Fruit fly (Drosophila melanogaster) whole organism, embryonic: ENCODE data around the gene CG7320.

Source experiments
- Adf1 ChIP-seq: fragments of 200-800 bp; sonication (Bioruptor generic); IDR thresholded peaks from 2 replicates; pipeline ENCODE4 v1.3.6; 2022; ENCODE audit warnings: missing biosample characterization, missing genetic modification characterization
- CG10565 ChIP-seq: fragments of 200-800 bp; sonication (Bioruptor generic); optimal IDR thresholded peaks from 3 replicates; lab custom pipeline; 2016; ENCODE audit warnings: missing biosample characterization, mild to moderate bottlenecking, missing genetic modification characterization
- CG10959 ChIP-seq: fragments of 200-800 bp; sonication (Bioruptor generic); IDR thresholded peaks from 2 replicates; pipeline ENCODE4 v1.3.6; 2022; ENCODE audit warnings: missing biosample characterization, missing genetic modification characterization
- CG11696 ChIP-seq: fragments of 200-800 bp; sonication (Bioruptor generic); IDR thresholded peaks from 2 replicates; pipeline ENCODE4 v1.3.6; 2022; ENCODE audit warnings: missing biosample characterization, missing genetic modification characterization
- CG12219 ChIP-seq: fragments of 200-800 bp; sonication (Bioruptor generic); optimal IDR thresholded peaks from 3 replicates; lab custom pipeline; 2018; ENCODE audit warnings: missing biosample characterization, mild to moderate bottlenecking, missing genetic modification characterization
- CG12744 ChIP-seq: fragments of 200-800 bp; sonication (Bioruptor generic); optimal IDR thresholded peaks from 2 replicates; lab custom pipeline; 2016; ENCODE audit warnings: missing biosample characterization, missing genetic modification characterization
- CG12769 ChIP-seq: fragments of 200-800 bp; sonication (Bioruptor generic); optimal IDR thresholded peaks from 2 replicates; lab custom pipeline; 2019; ENCODE audit warnings: missing biosample characterization, mild to moderate bottlenecking, missing genetic modification characterization, moderate library complexity
- CG14014 ChIP-seq: fragments of 200-800 bp; sonication (Bioruptor generic); IDR thresholded peaks from 2 replicates; pipeline ENCODE4 v1.3.6; 2022; ENCODE audit warnings: missing biosample characterization, missing genetic modification characterization
- CG14050 ChIP-seq: fragments of 200-800 bp; sonication (Bioruptor generic); IDR thresholded peaks from 3 replicates; pipeline ENCODE4 v1.3.6; 2022; ENCODE audit warnings: missing biosample characterization, missing genetic modification characterization
- CG2712 ChIP-seq: fragments of 200-800 bp; optimal IDR thresholded peaks from 3 replicates; lab custom pipeline; 2019; ENCODE audit warnings: missing biosample characterization, mild to moderate bottlenecking, missing genetic modification characterization, moderate library complexity
- CG3065 ChIP-seq: fragments of 200-800 bp; sonication (Bioruptor generic); optimal IDR thresholded peaks from 2 replicates; lab custom pipeline; 2016; ENCODE audit warnings: missing biosample characterization, missing genetic modification characterization
- CG3281 ChIP-seq: fragments of 200-800 bp; sonication (Bioruptor generic); optimal IDR thresholded peaks from 3 replicates; lab custom pipeline; 2017; ENCODE audit warnings: missing biosample characterization, mild to moderate bottlenecking, missing genetic modification characterization
- CG4328 ChIP-seq: fragments of 200-800 bp; sonication (Bioruptor generic); optimal IDR thresholded peaks from 3 replicates; lab custom pipeline; 2017; ENCODE audit warnings: missing biosample characterization, missing genetic modification reagents, missing genetic modification characterization
- CG6654 ChIP-seq: fragments of 200-800 bp; sonication (Bioruptor generic); optimal IDR thresholded peaks from 2 replicates; lab custom pipeline; 2017; ENCODE audit warnings: missing biosample characterization, mild to moderate bottlenecking, missing genetic modification characterization
- CG7839 ChIP-seq: fragments of 200-800 bp; sonication (Bioruptor generic); optimal IDR thresholded peaks from 3 replicates; lab custom pipeline; 2018; ENCODE audit warnings: missing biosample characterization, mild to moderate bottlenecking, missing genetic modification characterization, moderate library complexity
- CG8290 ChIP-seq, 3 experiments: fragments of 200-800 bp; sonication (Bioruptor generic); optimal IDR thresholded peaks; 2 replicates each; lab custom pipeline; 2016 to 2019; ENCODE audit warnings: missing biosample characterization in 3 of 3, missing genetic modification characterization in 3 of 3, mild to moderate bottlenecking in 2 of 3, moderate library complexity in 1 of 3
- CG8478 ChIP-seq: fragments of >200 bp; optimal IDR thresholded peaks from 2 replicates; lab custom pipeline; 2018
- CG8924 ChIP-seq: fragments of 200-800 bp; optimal IDR thresholded peaks from 3 replicates; lab custom pipeline; 2019; ENCODE audit warnings: missing biosample characterization, mild to moderate bottlenecking, missing genetic modification characterization, moderate library complexity
- CG9727 ChIP-seq: fragments of 200-800 bp; sonication (Bioruptor generic); optimal IDR thresholded peaks from 3 replicates; lab custom pipeline; 2017; ENCODE audit warnings: missing biosample characterization, mild to moderate bottlenecking, missing genetic modification characterization
- CTCF ChIP-seq: fragments of 200-800 bp; sonication (Bioruptor generic); optimal IDR thresholded peaks from 2 replicates; lab custom pipeline; 2017; ENCODE audit warnings: missing biosample characterization, mild to moderate bottlenecking, missing genetic modification characterization, moderate library complexity
- Deaf1 ChIP-seq: fragments of 200-800 bp; optimal IDR thresholded peaks from 3 replicates; lab custom pipeline; 2019; ENCODE audit warnings: missing biosample characterization, mild to moderate bottlenecking, missing genetic modification characterization, moderate library complexity
- Eip74EF ChIP-seq, 2 experiments: fragments of 200-800 bp in 1 of 2; fragments of >200 bp in 1 of 2; sonication (Bioruptor generic) in 1 of 2; optimal IDR thresholded peaks; 2 replicates each; lab custom pipeline; 2017 to 2019; ENCODE audit warnings: missing biosample characterization in 2 of 2, missing genetic modification characterization in 2 of 2, mild to moderate bottlenecking in 1 of 2, moderate library complexity in 1 of 2
- Hey ChIP-seq: fragments of 200-800 bp; sonication (Bioruptor generic); optimal IDR thresholded peaks from 3 replicates; lab custom pipeline; 2018; ENCODE audit warnings: missing biosample characterization, mild to moderate bottlenecking, missing genetic modification characterization
- HmgD ChIP-seq: fragments of 200-800 bp; sonication (Bioruptor generic); optimal IDR thresholded peaks from 3 replicates; lab custom pipeline; 2016; ENCODE audit warnings: missing biosample characterization, missing genetic modification characterization
- Hr51 ChIP-seq, 2 experiments: fragments of 200-800 bp; sonication (Bioruptor generic); optimal IDR thresholded peaks; 2 replicates in 1 of 2; 3 replicates in 1 of 2; lab custom pipeline; 2016 to 2018; ENCODE audit warnings: missing biosample characterization in 2 of 2, missing genetic modification characterization in 2 of 2, mild to moderate bottlenecking in 1 of 2, moderate library complexity in 1 of 2
- Med ChIP-seq: fragments of 200-800 bp; sonication (Bioruptor generic); peaks from one replicate; lab custom pipeline; 2016; ENCODE audit warnings: missing biosample characterization, missing genetic modification characterization, mild to moderate bottlenecking, inconsistent platforms, moderate library complexity
- Myb ChIP-seq: fragments of 200-800 bp; sonication (Bioruptor generic); optimal IDR thresholded peaks from 2 replicates; lab custom pipeline; 2016; ENCODE audit warnings: missing biosample characterization, missing genetic modification characterization
- Nf-YB ChIP-seq: fragments of 200-800 bp; sonication (Bioruptor generic); optimal IDR thresholded peaks from 3 replicates; lab custom pipeline; 2019; ENCODE audit warnings: missing biosample characterization, mild to moderate bottlenecking, missing genetic modification characterization, moderate library complexity
- NfI ChIP-seq: fragments of 200-800 bp; sonication (Bioruptor generic); optimal IDR thresholded peaks from 3 replicates; lab custom pipeline; 2018; ENCODE audit warnings: missing biosample characterization, mild to moderate bottlenecking, missing genetic modification characterization, moderate library complexity
- Poxn ChIP-seq: fragments of 200-800 bp; sonication (Bioruptor generic); IDR thresholded peaks from 2 replicates; pipeline ENCODE4 v1.3.6; 2022; ENCODE audit warnings: missing biosample characterization, missing genetic modification characterization
- Sry-δ ChIP-seq: fragments of 200-800 bp; sonication (Bioruptor generic); optimal IDR thresholded peaks from 2 replicates; lab custom pipeline; 2016; ENCODE audit warnings: missing biosample characterization, missing genetic modification characterization
- Ssrp ChIP-seq: fragments of 200-800 bp; sonication (Bioruptor generic); optimal IDR thresholded peaks from 2 replicates; lab custom pipeline; 2018; ENCODE audit warnings: missing biosample characterization, mild to moderate bottlenecking, missing genetic modification characterization, moderate library complexity
- amos ChIP-seq: fragments of 200-800 bp; sonication (Bioruptor generic); IDR thresholded peaks from 2 replicates; pipeline ENCODE4 v1.3.6; 2022; ENCODE audit warnings: missing biosample characterization, missing genetic modification characterization; ENCODE audit not compliant: partially characterized antibody
- az2 ChIP-seq: fragments of 200-800 bp; sonication (Bioruptor generic); optimal IDR thresholded peaks from 3 replicates; lab custom pipeline; 2016; ENCODE audit warnings: missing biosample characterization, missing genetic modification characterization
- bowl ChIP-seq: fragments of 200-800 bp; sonication (Bioruptor generic); IDR thresholded peaks from 2 replicates; pipeline ENCODE4 v1.3.6; 2022; ENCODE audit warnings: missing biosample characterization, missing genetic modification characterization
- chm ChIP-seq: fragments of 200-800 bp; sonication (Bioruptor generic); IDR thresholded peaks from 2 replicates; pipeline ENCODE4 v1.3.6; 2022; ENCODE audit warnings: missing biosample characterization, missing genetic modification characterization
- danr ChIP-seq: fragments of 200-800 bp; sonication (Bioruptor generic); IDR thresholded peaks from 2 replicates; pipeline ENCODE4 v1.3.6; 2022; ENCODE audit warnings: missing biosample characterization, missing genetic modification characterization
- dmrt11E ChIP-seq: fragments of 200-800 bp; sonication (Bioruptor generic); optimal IDR thresholded peaks from 3 replicates; lab custom pipeline; 2018; ENCODE audit warnings: missing biosample characterization, mild to moderate bottlenecking, missing genetic modification characterization, moderate library complexity
- exex ChIP-seq: fragments of 200-800 bp; sonication (Bioruptor generic); optimal IDR thresholded peaks from 4 replicates; lab custom pipeline; 2018; ENCODE audit warnings: missing biosample characterization, mild to moderate bottlenecking, missing genetic modification characterization, moderate library complexity
- hbn ChIP-seq: fragments of 200-800 bp; sonication (Bioruptor generic); IDR thresholded peaks from 2 replicates; pipeline ENCODE4 v1.3.6; 2022; ENCODE audit warnings: missing biosample characterization, missing genetic modification characterization; ENCODE audit not compliant: partially characterized antibody
- lilli ChIP-seq: fragments of 200-800 bp; sonication (Bioruptor generic); optimal IDR thresholded peaks from 3 replicates; lab custom pipeline; 2016; ENCODE audit warnings: missing biosample characterization, missing genetic modification characterization
- lola ChIP-seq, 3 experiments: fragments of >200 bp in 2 of 3; fragments of 200-800 bp in 1 of 3; sonication (Bioruptor generic) in 1 of 3; optimal IDR thresholded peaks; 2 replicates each; lab custom pipeline; 2017 to 2019; ENCODE audit warnings: missing biosample characterization in 3 of 3, missing genetic modification characterization in 3 of 3, mild to moderate bottlenecking in 1 of 3, moderate library complexity in 1 of 3
- onecut ChIP-seq: fragments of 200-800 bp; sonication (Bioruptor generic); IDR thresholded peaks from 2 replicates; pipeline ENCODE4 v1.3.6; 2022; ENCODE audit warnings: missing biosample characterization, missing genetic modification characterization
- p53 ChIP-seq: fragments of 200-800 bp; sonication (Bioruptor generic); optimal IDR thresholded peaks from 2 replicates; lab custom pipeline; 2016; ENCODE audit warnings: missing biosample characterization, missing genetic modification characterization
- pros ChIP-seq: fragments of 200-800 bp; sonication (Bioruptor generic); optimal IDR thresholded peaks from 3 replicates; lab custom pipeline; 2019; ENCODE audit warnings: missing biosample characterization, mild to moderate bottlenecking, missing genetic modification characterization, moderate library complexity
- ro ChIP-seq: fragments of 200-800 bp; sonication (Bioruptor generic); IDR thresholded peaks from 2 replicates; pipeline ENCODE4 v1.3.6; 2022; ENCODE audit warnings: missing biosample characterization, missing genetic modification characterization
- sd ChIP-seq: fragments of 200-800 bp; sonication (Bioruptor generic); optimal IDR thresholded peaks from 3 replicates; lab custom pipeline; 2018; ENCODE audit warnings: missing biosample characterization, mild to moderate bottlenecking, missing genetic modification characterization, moderate library complexity
- sqz ChIP-seq: fragments of 200-800 bp; sonication (Bioruptor generic); optimal IDR thresholded peaks from 3 replicates; lab custom pipeline; 2018; ENCODE audit warnings: missing biosample characterization, mild to moderate bottlenecking, missing genetic modification characterization
- trem ChIP-seq: fragments of 200-800 bp; optimal IDR thresholded peaks from 3 replicates; lab custom pipeline; 2019; ENCODE audit warnings: missing biosample characterization, mild to moderate bottlenecking, missing genetic modification characterization, moderate library complexity
- trh ChIP-seq: fragments of 200-800 bp; sonication (Bioruptor generic); optimal IDR thresholded peaks from 2 replicates; lab custom pipeline; 2016; ENCODE audit warnings: missing biosample characterization, missing genetic modification characterization
- ttk ChIP-seq: fragments of 200-800 bp; sonication (Bioruptor generic); IDR thresholded peaks from 2 replicates; pipeline ENCODE4 v2.1.2; 2022; ENCODE audit warnings: missing biosample characterization, missing genetic modification characterization

CG7320 gene

DNA sequence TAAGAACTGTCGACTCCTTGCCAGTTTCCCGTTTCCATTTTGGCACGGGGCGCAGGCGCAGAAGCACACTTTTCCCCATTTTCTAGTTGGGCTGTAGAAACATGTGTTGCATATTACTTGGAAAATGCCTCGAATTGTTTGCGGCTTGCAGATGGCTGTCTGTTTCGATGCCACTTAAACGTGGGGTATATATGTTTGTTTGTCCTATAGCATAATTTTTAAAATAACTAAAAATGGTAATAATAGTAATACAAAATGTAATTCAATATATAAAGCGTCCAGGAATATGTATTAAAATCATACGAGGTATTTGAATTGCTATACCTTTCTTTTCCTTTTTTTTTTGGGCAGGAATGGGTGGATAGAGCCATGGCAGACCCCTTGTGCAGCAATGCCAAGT lies 49.4 kb downstream of the CG7320 start (continued):
- TF ChIP-seq Hr51 (GFP tag; optimal IDR thresholded peaks at IDR 0.05; lab: Kevin White, UChicago) (peak in 1 of 2 experiments; percentile 44), trem (peak; percentile 42), CG10565 (no peak), ttk (GFP tag; lab: Robert Waterston, UW) (peak; percentile 68; the same call in 1 of the 2 replicates), CG3281 (GFP tag; lab: Kevin White, UChicago) (no peak), az2 (GFP tag; lab: Kevin White, UChicago) (peak; percentile 71), onecut (GFP tag; lab: Robert Waterston, UW) (peak; percentile 42; the same call in 1 of the 2 replicates), chm (GFP tag; lab: Robert Waterston, UW) (peak; percentile 78; the same call in 1 of the 2 replicates), CG4328 (no peak), CG12219 (GFP tag; lab: Kevin White, UChicago) (peak; percentile 33), CG12744 (GFP tag; lab: Kevin White, UChicago) (no peak), amos (no peak), CG14050 (GFP tag; lab: Robert Waterston, UW) (0 out of 3 replicates have a peak, but pooled peaks have one; percentile 17), NfI (GFP tag; lab: Kevin White, UChicago) (peak; percentile 28), Eip74EF (GFP tag; optimal IDR thresholded peaks at IDR 0.05; lab: Kevin White, UChicago) (peak in 1 of 2 experiments; percentile 22), Sry-δ (GFP tag; lab: Kevin White, UChicago) (no peak), CG6654 (no peak), ro (no peak; the same call in 1 of the 2 replicates), Nf-YB (peak; percentile 31), p53 (GFP tag; lab: Kevin White, UChicago) (no peak), bowl (GFP tag; lab: Robert Waterston, UW) (no peak), CG8290 (GFP tag; optimal IDR thresholded peaks at IDR 0.05; lab: Kevin White, UChicago) (peak; percentile 20), CG8290 (tag; optimal IDR thresholded peaks at IDR 0.05; lab: Kevin White, UChicago) (no peak), CG2712 (tag; lab: Kevin White, UChicago) (peak; percentile 86), Myb (GFP tag; lab: Kevin White, UChicago) (no peak), hbn (GFP tag; lab: Robert Waterston, UW) (no peak), CG10959 (GFP tag; lab: Robert Waterston, UW) (peak; percentile 70), CG3065 (GFP tag; lab: Kevin White, UChicago) (no peak), Adf1 (no peak), CG11696 (GFP tag; lab: Robert Waterston, UW) (no peak), pros (GFP tag; lab: Kevin White, UChicago) (no peak), CG7839 (peak; percentile 74), lola (GFP tag; optimal IDR thresholded peaks at IDR 0.05; lab: Kevin White, UChicago) (peak in 1 of 3 experiments; percentile 85), sd (tag; lab: Kevin White, UChicago) (no peak), Med (GFP tag; lab: Kevin White, UChicago) (peak; percentile 10), Deaf1 (tag; lab: Kevin White, UChicago) (no peak), Ssrp (tag; lab: Kevin White, UChicago) (peak; percentile 80), trh (GFP tag; lab: Kevin White, UChicago) (no peak), HmgD (GFP tag; lab: Kevin White, UChicago) (no peak), CTCF (GFP tag; lab: Kevin White, UChicago) (no peak), CG12769 (no peak), exex (no peak), CG14014 (GFP tag; lab: Robert Waterston, UW) (no peak), dmrt11E (tag; lab: Kevin White, UChicago) (peak; percentile 92), Poxn (GFP tag; lab: Robert Waterston, UW) (no peak), CG8478 (lab: Kevin White, UChicago) (no peak), CG8924 (peak; percentile 67), danr (peak; percentile 36; the same call in 1 of the 2 replicates), Hey (tag; lab: Kevin White, UChicago) (no peak), lilli (GFP tag; lab: Kevin White, UChicago) (no peak), CG9727 (GFP tag; lab: Kevin White, UChicago) (peak; percentile 73), sqz (GFP tag; lab: Kevin White, UChicago) (peak; percentile 72)
